Worm (Caenorhabditis elegans) whole organism, L3 larva: ENCODE measurements around the gene C23H4.8.

ENCODE experiments used
- ama-1 ChIP-seq: fragments of 150-350 bp; optimal IDR thresholded peaks from 2 replicates; lab custom pipeline; 2018
- ceh-28 ChIP-seq: fragments of 150-350 bp; optimal IDR thresholded peaks from 2 replicates; lab custom pipeline; 2014; ENCODE audit warnings: missing biosample characterization, missing genetic modification reagents, missing genetic modification characterization
- elt-2 ChIP-seq: sonication (generic microtip); optimal IDR thresholded peaks from 2 replicates; lab custom pipeline; 2016; ENCODE audit warnings: missing genetic modification reagents, mild to moderate bottlenecking, missing genetic modification characterization, missing compliant biosample characterization
- mdl-1 ChIP-seq: fragments of 150-350 bp; optimal IDR thresholded peaks from 2 replicates; lab custom pipeline; 2014; ENCODE audit warnings: missing biosample characterization, missing genetic modification characterization
- nhr-11 ChIP-seq: fragments of 150-350 bp; optimal IDR thresholded peaks from 2 replicates; lab custom pipeline; 2014; ENCODE audit warnings: missing biosample characterization, missing genetic modification characterization
- nhr-237 ChIP-seq: fragments of 150-350 bp; optimal IDR thresholded peaks from 2 replicates; lab custom pipeline; 2014; ENCODE audit warnings: missing biosample characterization, missing genetic modification characterization
- nhr-77 ChIP-seq: fragments of 150-350 bp; optimal IDR thresholded peaks from 2 replicates; lab custom pipeline; 2014; ENCODE audit warnings: missing biosample characterization, missing genetic modification characterization
- pha-4 ChIP-seq: fragments of 150-350 bp; optimal IDR thresholded peaks from 2 replicates; lab custom pipeline; 2014; ENCODE audit warnings: missing biosample characterization, missing genetic modification reagents, missing genetic modification characterization
- tbx-2 ChIP-seq: sonication (generic microtip); optimal IDR thresholded peaks from 2 replicates; lab custom pipeline; 2016; ENCODE audit warnings: mild to moderate bottlenecking, missing genetic modification characterization, missing compliant biosample characterization

- TF ChIP-seq mdl-1 (tag; lab: Kevin White, UChicago) (no peak), nhr-237 (tag; lab: Kevin White, UChicago) (no peak), elt-2 (no peak), ama-1 (lab: Kevin White, UChicago) (no peak), nhr-11 (no peak), tbx-2 (tag; lab: Kevin White, UChicago) (no peak), ceh-28 (tag; lab: Kevin White, UChicago) (no peak), nhr-77 (tag; lab: Kevin White, UChicago) (no peak), pha-4 (no peak)
These were observed 10.1 kb downstream of the C23H4.8 start for ce11 chrX:12227130-12227529.
